Worm (Caenorhabditis elegans): ENCODE data around the gene Y55F3BR.2.

The Y55F3BR.2 gene

ce11 chrIV:842630-843029 is 16.1 kb upstream of the Y55F3BR.2 start:
- TF ChIP-seq attf-4 (tag; optimal IDR thresholded peaks at IDR 0.05) (no peak), jun-1 (tag; optimal IDR thresholded peaks at IDR 0.05) (no peak), ZK546.5 (tag; optimal IDR thresholded peaks at IDR 0.05) (no peak), rbr-2 (tag; optimal IDR thresholded peaks at IDR 0.05) (peak; percentile 41), dmd-9 (GFP tag; IDR thresholded peaks at IDR 0.05) (0 out of 2 replicates have a peak, but pooled peaks have one; percentile 46), vab-7 (GFP tag; IDR thresholded peaks at IDR 0.05) (peak; percentile 34; the same call in 1 of the 2 replicates), nhr-111 (GFP tag; optimal IDR thresholded peaks at IDR 0.05) (no peak), ceh-32 (tag; optimal IDR thresholded peaks at IDR 0.05; ENCODE audit: poor library complexity) (no peak), spr-1 (tag; optimal IDR thresholded peaks at IDR 0.05) (peak; percentile 48), hlh-30 (tag; optimal IDR thresholded peaks at IDR 0.05; ENCODE audit: insufficient read depth) (peak; percentile 75), set-16 (GFP tag; IDR thresholded peaks at IDR 0.05) (peak; percentile 41), ceh-62 (tag; optimal IDR thresholded peaks at IDR 0.05) (no peak), pqm-1 (tag; optimal IDR thresholded peaks at IDR 0.05) (no peak), lin-39 (tag; optimal IDR thresholded peaks at IDR 0.05) (no peak), ceh-28 (tag; optimal IDR thresholded peaks at IDR 0.05) (no peak), Y5F2A.4 (GFP tag; optimal IDR thresholded peaks at IDR 0.05) (no peak), egl-43 (GFP tag; IDR thresholded peaks at IDR 0.05) (peak; percentile 84), zip-2 (tag; optimal IDR thresholded peaks at IDR 0.05) (no peak), dmd-8 (GFP tag; IDR thresholded peaks at IDR 0.05) (0 out of 2 replicates have a peak, but pooled peaks have one; percentile 47), zag-1 (tag; optimal IDR thresholded peaks at IDR 0.05) (no peak), ctbp-1 (GFP tag; IDR thresholded peaks at IDR 0.05) (no peak), lin-29 (GFP tag; IDR thresholded peaks at IDR 0.05) (no peak), F44E2.7 (GFP tag; IDR thresholded peaks at IDR 0.05) (no peak), daf-8 (GFP tag; IDR thresholded peaks at IDR 0.05) (no peak), aha-1 (tag) (peak; percentile 14), spr-3 (GFP tag; optimal IDR thresholded peaks at IDR 0.05) (no peak), nhr-6 (tag; optimal IDR thresholded peaks at IDR 0.05) (no peak), skn-1 (tag; optimal IDR thresholded peaks at IDR 0.05) (no peak), hif-1 (tag; optimal IDR thresholded peaks at IDR 0.05) (peak in 1 of 2 experiments; percentile 59), hmg-1.1 (GFP tag; IDR thresholded peaks at IDR 0.05) (peak; percentile 81), arid-1 (GFP tag; conservative IDR thresholded peaks at IDR 0.05) (peak; percentile 47; the same call in 1 of the 2 replicates), php-3 (GFP tag; IDR thresholded peaks at IDR 0.05) (no peak), mes-2 (tag; optimal IDR thresholded peaks at IDR 0.05; ENCODE audit: poor library complexity, severe bottlenecking) (no peak), zfp-2 (tag; optimal IDR thresholded peaks at IDR 0.05) (no peak), lsy-2 (tag; optimal IDR thresholded peaks at IDR 0.05) (peak in 1 of 2 experiments; percentile 11), nhr-76 (tag; optimal IDR thresholded peaks at IDR 0.05) (no peak), F37D6.2 (tag; optimal IDR thresholded peaks at IDR 0.05) (no peak), hlh-11 (tag; optimal IDR thresholded peaks at IDR 0.05) (peak; percentile 24), lin-15B (tag; optimal IDR thresholded peaks at IDR 0.05) (no peak), mxl-3 (GFP tag; optimal IDR thresholded peaks at IDR 0.05) (no peak), ztf-7 (tag; optimal IDR thresholded peaks at IDR 0.05) (no peak), nhr-102 (tag; optimal IDR thresholded peaks at IDR 0.05) (peak; percentile 14), tra-1 (GFP tag; IDR thresholded peaks at IDR 0.05) (no peak), daf-19 (GFP tag; conservative IDR thresholded peaks at IDR 0.05) (no peak), sdz-12 (GFP tag; optimal IDR thresholded peaks at IDR 0.05) (no peak), Y105C5A.15 (GFP tag; IDR thresholded peaks at IDR 0.05) (0 out of 2 replicates have a peak, but pooled peaks have one; percentile 70), dve-1 (tag; optimal IDR thresholded peaks at IDR 0.05; ENCODE audit: insufficient read depth) (peak; percentile 25), F26F4.8 (GFP tag; conservative IDR thresholded peaks at IDR 0.05) (no peak), aly-2 (tag; optimal IDR thresholded peaks at IDR 0.05) (no peak), daf-12 (tag; optimal IDR thresholded peaks at IDR 0.05) (no peak), D1046.2 (GFP tag; IDR thresholded peaks at IDR 0.05) (no peak), dmd-6 (GFP tag; IDR thresholded peaks at IDR 0.05) (peak; percentile 54)

Measured in whole organism, L4 larva.